Fruit fly (Drosophila melanogaster) whole organism, embryonic: Measurements from ENCODE around the gene CG13369.

ENCODE experiments used
- ATbp ChIP-seq: fragments of 200-800 bp; sonication (Bioruptor generic); optimal IDR thresholded peaks from 2 replicates; lab custom pipeline; 2017; ENCODE audit warnings: missing biosample characterization, mild to moderate bottlenecking, missing genetic modification characterization, missing genetic modification reagents
- Atf6 ChIP-seq: fragments of 200-800 bp; sonication (Bioruptor generic); IDR thresholded peaks from 2 replicates; pipeline ENCODE4 v1.3.6; 2022; ENCODE audit warnings: missing biosample characterization, missing genetic modification characterization
- CG11085 ChIP-seq: fragments of 200-800 bp; sonication (Bioruptor generic); IDR thresholded peaks from 2 replicates; pipeline ENCODE4 v1.3.6; 2022; ENCODE audit warnings: missing biosample characterization, missing genetic modification characterization
- CG12155 ChIP-seq: fragments of 200-800 bp; sonication (Bioruptor generic); optimal IDR thresholded peaks from 3 replicates; lab custom pipeline; 2016; ENCODE audit warnings: missing biosample characterization, missing genetic modification characterization
- CG12744 ChIP-seq: fragments of 200-800 bp; sonication (Bioruptor generic); optimal IDR thresholded peaks from 2 replicates; lab custom pipeline; 2016; ENCODE audit warnings: missing biosample characterization, missing genetic modification characterization
- CG14014 ChIP-seq: fragments of 200-800 bp; sonication (Bioruptor generic); IDR thresholded peaks from 2 replicates; pipeline ENCODE4 v1.3.6; 2022; ENCODE audit warnings: missing biosample characterization, missing genetic modification characterization
- CG16863 ChIP-seq: fragments of 200-800 bp; sonication (Bioruptor generic); optimal IDR thresholded peaks from 3 replicates; lab custom pipeline; 2016; ENCODE audit warnings: missing biosample characterization, missing genetic modification characterization
- CG17385 ChIP-seq: fragments of 200-800 bp; sonication (Bioruptor generic); optimal IDR thresholded peaks from 3 replicates; lab custom pipeline; 2018; ENCODE audit warnings: missing biosample characterization, mild to moderate bottlenecking, missing genetic modification characterization
- CG18262 ChIP-seq: fragments of 200-800 bp; optimal IDR thresholded peaks from 3 replicates; lab custom pipeline; 2019; ENCODE audit warnings: missing biosample characterization, mild to moderate bottlenecking, missing genetic modification characterization, moderate library complexity
- CG2116 ChIP-seq: fragments of 200-800 bp; sonication (Bioruptor generic); optimal IDR thresholded peaks from 3 replicates; lab custom pipeline; 2018; ENCODE audit warnings: missing biosample characterization, mild to moderate bottlenecking, missing genetic modification characterization
- CG2202 ChIP-seq: fragments of 200-800 bp; sonication (Bioruptor generic); optimal IDR thresholded peaks from 2 replicates; lab custom pipeline; 2018; ENCODE audit warnings: missing biosample characterization, mild to moderate bottlenecking, missing genetic modification characterization
- CG2712 ChIP-seq: fragments of 200-800 bp; optimal IDR thresholded peaks from 3 replicates; lab custom pipeline; 2019; ENCODE audit warnings: missing biosample characterization, mild to moderate bottlenecking, missing genetic modification characterization, moderate library complexity
- CG31365 ChIP-seq: fragments of 200-800 bp; sonication (Bioruptor generic); optimal IDR thresholded peaks from 2 replicates; lab custom pipeline; 2018; ENCODE audit warnings: missing biosample characterization, mild to moderate bottlenecking, missing genetic modification characterization
- CG3838 ChIP-seq: fragments of 200-800 bp; sonication (Bioruptor generic); optimal IDR thresholded peaks from 3 replicates; lab custom pipeline; 2016; ENCODE audit warnings: missing biosample characterization, missing genetic modification characterization
- CG5953 ChIP-seq: fragments of 200-800 bp; sonication (Bioruptor generic); IDR thresholded peaks from 2 replicates; pipeline ENCODE4 v1.3.6; 2022; ENCODE audit warnings: missing biosample characterization, missing genetic modification characterization
- CG7357 ChIP-seq: fragments of 200-800 bp; sonication (Bioruptor generic); IDR thresholded peaks from 3 replicates; pipeline ENCODE4 v1.3.6; 2022; ENCODE audit warnings: missing biosample characterization, missing genetic modification characterization
- CG7556 ChIP-seq: fragments of 200-800 bp; sonication (Bioruptor generic); optimal IDR thresholded peaks from 2 replicates; lab custom pipeline; 2017; ENCODE audit warnings: missing biosample characterization, mild to moderate bottlenecking, missing genetic modification characterization
- CG9876 ChIP-seq: fragments of 200-800 bp; sonication (Bioruptor generic); optimal IDR thresholded peaks from 2 replicates; lab custom pipeline; 2016; ENCODE audit warnings: missing biosample characterization, missing genetic modification characterization
- CkIIα-i1 ChIP-seq: fragments of 200-800 bp; sonication (Bioruptor generic); IDR thresholded peaks from 2 replicates; pipeline ENCODE4 v1.3.6; 2022; ENCODE audit warnings: missing biosample characterization, missing genetic modification characterization
- Deaf1 ChIP-seq: fragments of 200-800 bp; optimal IDR thresholded peaks from 3 replicates; lab custom pipeline; 2019; ENCODE audit warnings: missing biosample characterization, mild to moderate bottlenecking, missing genetic modification characterization, moderate library complexity
- Dp ChIP-seq: fragments of 200-800 bp; sonication (Bioruptor generic); optimal IDR thresholded peaks from 2 replicates; lab custom pipeline; 2018; ENCODE audit warnings: missing biosample characterization, mild to moderate bottlenecking, missing genetic modification characterization, moderate library complexity
- Fer1 ChIP-seq: fragments of 200-800 bp; sonication (Bioruptor generic); optimal IDR thresholded peaks from 2 replicates; lab custom pipeline; 2017; ENCODE audit warnings: missing biosample characterization, mild to moderate bottlenecking, missing genetic modification characterization
- Hmx ChIP-seq: fragments of 200-800 bp; sonication (Bioruptor generic); optimal IDR thresholded peaks from 2 replicates; lab custom pipeline; 2016; ENCODE audit warnings: missing biosample characterization, missing genetic modification characterization
- Hr39 ChIP-seq: fragments of >200 bp; optimal IDR thresholded peaks from 2 replicates; lab custom pipeline; 2017
- Jarid2 ChIP-seq: fragments of 200-800 bp; sonication (Bioruptor generic); optimal IDR thresholded peaks from 3 replicates; lab custom pipeline; 2017; ENCODE audit warnings: mild to moderate bottlenecking, missing biosample characterization, missing genetic modification reagents, missing genetic modification characterization
- NC2α ChIP-seq: fragments of 200-800 bp; sonication (Bioruptor generic); optimal IDR thresholded peaks from 2 replicates; lab custom pipeline; 2016; ENCODE audit warnings: missing biosample characterization, missing genetic modification characterization
- Oaz ChIP-seq: fragments of 200-800 bp; sonication (Bioruptor generic); IDR thresholded peaks from 2 replicates; pipeline ENCODE4 v1.3.6; 2022; ENCODE audit warnings: missing biosample characterization, missing genetic modification characterization
- Scr ChIP-seq: fragments of 200-800 bp; sonication (Bioruptor generic); IDR thresholded peaks from 2 replicates; pipeline ENCODE4 v1.3.6; 2022; ENCODE audit warnings: missing biosample characterization, missing genetic modification characterization; ENCODE audit not compliant: partially characterized antibody
- Vsx1 ChIP-seq: fragments of 200-800 bp; sonication (Bioruptor generic); optimal IDR thresholded peaks from 2 replicates; lab custom pipeline; 2017; ENCODE audit warnings: missing biosample characterization, mild to moderate bottlenecking, missing genetic modification characterization, missing genetic modification reagents
- ac ChIP-seq: fragments of 200-800 bp; sonication (Bioruptor generic); optimal IDR thresholded peaks from 3 replicates; lab custom pipeline; 2017; ENCODE audit warnings: missing biosample characterization, mild to moderate bottlenecking, missing genetic modification characterization
- amos ChIP-seq: fragments of 200-800 bp; sonication (Bioruptor generic); IDR thresholded peaks from 2 replicates; pipeline ENCODE4 v1.3.6; 2022; ENCODE audit warnings: missing biosample characterization, missing genetic modification characterization; ENCODE audit not compliant: partially characterized antibody
- bab2 ChIP-seq: fragments of 200-800 bp; sonication (Bioruptor generic); optimal IDR thresholded peaks from 2 replicates; lab custom pipeline; 2016; ENCODE audit warnings: missing biosample characterization, missing genetic modification characterization
- chif ChIP-seq, 2 experiments: fragments of 200-800 bp; sonication (Bioruptor generic); optimal IDR thresholded peaks; 3 replicates each; lab custom pipeline; 2016; ENCODE audit warnings: missing biosample characterization in 2 of 2, missing genetic modification characterization in 2 of 2
- chm ChIP-seq: fragments of 200-800 bp; sonication (Bioruptor generic); IDR thresholded peaks from 2 replicates; pipeline ENCODE4 v1.3.6; 2022; ENCODE audit warnings: missing biosample characterization, missing genetic modification characterization
- crol ChIP-seq: fragments of 200-800 bp; sonication (Bioruptor generic); IDR thresholded peaks from 2 replicates; pipeline ENCODE4 v1.3.6; 2022; ENCODE audit warnings: missing biosample characterization, missing genetic modification characterization
- dan ChIP-seq: fragments of 200-800 bp; sonication (Bioruptor generic); IDR thresholded peaks from 2 replicates; pipeline ENCODE4 v1.3.6; 2022; ENCODE audit warnings: missing biosample characterization, missing genetic modification characterization
- dpn ChIP-seq, 2 experiments: fragments of 200-800 bp; sonication (Bioruptor generic); optimal IDR thresholded peaks; 3 replicates each; lab custom pipeline; 2016; ENCODE audit warnings: missing biosample characterization in 2 of 2, missing genetic modification characterization in 2 of 2
- emc ChIP-seq: fragments of 200-800 bp; sonication (Bioruptor generic); optimal IDR thresholded peaks from 2 replicates; lab custom pipeline; 2016; ENCODE audit warnings: missing biosample characterization, missing genetic modification characterization
- eyg ChIP-seq: fragments of 200-800 bp; sonication (Bioruptor generic); optimal IDR thresholded peaks from 3 replicates; lab custom pipeline; 2016; ENCODE audit warnings: missing biosample characterization, missing genetic modification characterization
- her ChIP-seq: fragments of 200-800 bp; sonication (Bioruptor generic); optimal IDR thresholded peaks from 2 replicates; lab custom pipeline; 2016; ENCODE audit warnings: missing biosample characterization, missing genetic modification characterization
- hth ChIP-seq: fragments of >200 bp; optimal IDR thresholded peaks from 2 replicates; lab custom pipeline; 2017; ENCODE audit warnings: inconsistent platforms
- jing ChIP-seq: fragments of 200-800 bp; sonication (Bioruptor generic); optimal IDR thresholded peaks from 2 replicates; lab custom pipeline; 2018; ENCODE audit warnings: missing biosample characterization, mild to moderate bottlenecking, missing genetic modification characterization
- ken ChIP-seq: fragments of 200-800 bp; sonication (Bioruptor generic); IDR thresholded peaks from 3 replicates; pipeline ENCODE4 v1.3.6; 2022; ENCODE audit warnings: missing biosample characterization, missing genetic modification characterization
- maf-S ChIP-seq: fragments of 200-800 bp; sonication (Bioruptor generic); optimal IDR thresholded peaks from 2 replicates; lab custom pipeline; 2016; ENCODE audit warnings: missing biosample characterization, missing genetic modification characterization
- org-1 ChIP-seq: fragments of 200-800 bp; sonication (Bioruptor generic); optimal IDR thresholded peaks from 2 replicates; lab custom pipeline; 2017; ENCODE audit warnings: missing biosample characterization, missing genetic modification characterization
- sisA ChIP-seq: fragments of 200-800 bp; sonication (Bioruptor generic); IDR thresholded peaks from 2 replicates; pipeline ENCODE4 v1.3.6; 2022; ENCODE audit warnings: missing biosample characterization, missing genetic modification characterization
- sna ChIP-seq: fragments of 200-800 bp; sonication (Bioruptor generic); IDR thresholded peaks from 2 replicates; pipeline ENCODE4 v1.3.6; 2022; ENCODE audit warnings: missing biosample characterization, missing genetic modification characterization; ENCODE audit not compliant: partially characterized antibody
- sob ChIP-seq: fragments of 200-800 bp; sonication (Bioruptor generic); IDR thresholded peaks from 2 replicates; pipeline ENCODE4 v1.3.6; 2022; ENCODE audit warnings: missing biosample characterization, missing genetic modification characterization
- tna ChIP-seq: fragments of 200-800 bp; sonication (Bioruptor generic); IDR thresholded peaks from 2 replicates; pipeline ENCODE4 v1.3.6; 2022; ENCODE audit warnings: missing biosample characterization, missing genetic modification characterization; ENCODE audit not compliant: partially characterized antibody
- twi ChIP-seq: fragments of 200-800 bp; optimal IDR thresholded peaks from 2 replicates; lab custom pipeline; 2019; ENCODE audit warnings: missing biosample characterization, mild to moderate bottlenecking, missing genetic modification characterization, moderate library complexity
- unc-4 ChIP-seq: fragments of 200-800 bp; sonication (Bioruptor generic); IDR thresholded peaks from 2 replicates; pipeline ENCODE4 v1.3.6; 2022; ENCODE audit warnings: missing biosample characterization, missing genetic modification characterization; ENCODE audit not compliant: partially characterized antibody
- vfl ChIP-seq: fragments of 200-800 bp; sonication (Bioruptor generic); optimal IDR thresholded peaks from 2 replicates; lab custom pipeline; 2016; ENCODE audit warnings: missing biosample characterization, missing genetic modification characterization
- vnd ChIP-seq: fragments of 200-800 bp; sonication (Bioruptor generic); IDR thresholded peaks from 3 replicates; pipeline ENCODE4 v1.3.6; 2022; ENCODE audit warnings: missing biosample characterization, missing genetic modification characterization; ENCODE audit not compliant: partially characterized antibody

The CG13369 gene

dm6 chrX:581825-582224 is 41.4 kb upstream of the CG13369 start, which contains the start of gene vnd (continued):
- TF ChIP-seq Hmx (GFP tag; lab: Kevin White, UChicago) = no peak
- no peak for TF ChIP-seq Hr39 (lab: Kevin White, UChicago)
- TF ChIP-seq Vsx1 (GFP tag; lab: Kevin White, UChicago) = no peak
- no peak for TF ChIP-seq jing (GFP tag; lab: Kevin White, UChicago)
- TF ChIP-seq CG31365 (tag; lab: Kevin White, UChicago) = no peak
- no peak for TF ChIP-seq emc (GFP tag; lab: Kevin White, UChicago)
- no peak for TF ChIP-seq Scr (GFP tag; lab: Robert Waterston, UW)
- TF ChIP-seq Atf6 (GFP tag; lab: Robert Waterston, UW) = no peak
- TF ChIP-seq org-1 (GFP tag; lab: Kevin White, UChicago) = peak; percentile 12
- no peak for TF ChIP-seq CG7357 (GFP tag; lab: Robert Waterston, UW)
- no peak for TF ChIP-seq NC2α (GFP tag; lab: Kevin White, UChicago)
- no peak for TF ChIP-seq CG9876 (GFP tag; lab: Kevin White, UChicago)
- TF ChIP-seq ac (GFP tag; lab: Kevin White, UChicago) = peak; percentile 40
- TF ChIP-seq hth (lab: Kevin White, UChicago) = no peak
- no peak for TF ChIP-seq her (GFP tag; lab: Kevin White, UChicago)
- TF ChIP-seq Dp = no peak
- TF ChIP-seq Deaf1 (tag; lab: Kevin White, UChicago) = no peak
- peak; percentile 65 for TF ChIP-seq CG2202 (tag; lab: Kevin White, UChicago)
- TF ChIP-seq vnd (GFP tag; lab: Robert Waterston, UW) = peak; percentile 25; the same call in 1 of the 3 replicates
- TF ChIP-seq CG17385 (GFP tag; lab: Kevin White, UChicago) = no peak
- TF ChIP-seq sna (GFP tag; lab: Robert Waterston, UW) = no peak
- no peak for TF ChIP-seq Jarid2 (GFP tag; lab: Kevin White, UChicago)
- TF ChIP-seq CG18262 (tag; lab: Kevin White, UChicago) = no peak
- TF ChIP-seq amos (GFP tag; lab: Robert Waterston, UW) = no peak
- no peak for TF ChIP-seq CG7556
- TF ChIP-seq CG5953 (GFP tag; lab: Robert Waterston, UW) = no peak
- TF ChIP-seq CG2116 (GFP tag; lab: Kevin White, UChicago) = no peak
- TF ChIP-seq CkIIα-i1 (GFP tag; lab: Robert Waterston, UW) = no peak
- TF ChIP-seq CG3838 = no peak
- TF ChIP-seq vfl (GFP tag; lab: Kevin White, UChicago) = no peak
- no peak for TF ChIP-seq ken (GFP tag; lab: Robert Waterston, UW)
- TF ChIP-seq CG11085 (GFP tag; lab: Robert Waterston, UW) = no peak
- TF ChIP-seq Oaz (GFP tag; lab: Robert Waterston, UW) = no peak
- no peak for TF ChIP-seq sob
- no peak for TF ChIP-seq CG16863 (GFP tag; lab: Kevin White, UChicago)
- no peak for TF ChIP-seq dpn (GFP tag; optimal IDR thresholded peaks at IDR 0.05; lab: Kevin White, UChicago)
- TF ChIP-seq unc-4 (GFP tag; lab: Robert Waterston, UW) = no peak
- TF ChIP-seq CG12155 (GFP tag; lab: Kevin White, UChicago) = no peak
- no peak for TF ChIP-seq CG14014 (GFP tag; lab: Robert Waterston, UW)
- TF ChIP-seq chif (GFP tag; optimal IDR thresholded peaks at IDR 0.05; lab: Kevin White, UChicago) = no peak
- TF ChIP-seq sisA = no peak
- no peak for TF ChIP-seq maf-S (GFP tag; lab: Kevin White, UChicago)
- TF ChIP-seq ATbp (GFP tag; lab: Kevin White, UChicago) = peak; percentile 33
- no peak for TF ChIP-seq dan (GFP tag; lab: Robert Waterston, UW)
- TF ChIP-seq eyg (GFP tag; lab: Kevin White, UChicago) = no peak
- TF ChIP-seq twi (tag; lab: Kevin White, UChicago) = peak; percentile 15
- no peak for TF ChIP-seq CG2712 (tag; lab: Kevin White, UChicago)
- no peak for TF ChIP-seq crol
- TF ChIP-seq bab2 (GFP tag; lab: Kevin White, UChicago) = peak; percentile 31
- no peak for TF ChIP-seq CG12744 (GFP tag; lab: Kevin White, UChicago)
- TF ChIP-seq tna (GFP tag; lab: Robert Waterston, UW) = no peak
- TF ChIP-seq chm (GFP tag; lab: Robert Waterston, UW) = peak; percentile 16; the same call in 1 of the 2 replicates
- no peak for TF ChIP-seq Fer1 (GFP tag; lab: Kevin White, UChicago)
